Fruit fly (Drosophila melanogaster) whole organism, wandering third instar larva: ENCODE results near the gene CG14313.

Source experiments
- Abd-B ChIP-seq: fragments of >200 bp; optimal IDR thresholded peaks from 2 replicates; lab custom pipeline; 2017; ENCODE audit warnings: missing biosample characterization, missing genetic modification characterization
- CG32264 ChIP-seq: fragments of 200-800 bp; sonication (Bioruptor generic); optimal IDR thresholded peaks from 2 replicates; lab custom pipeline; 2016; ENCODE audit warnings: missing biosample characterization, missing genetic modification characterization
- CG9705 ChIP-seq: fragments of 200-800 bp; sonication (Bioruptor generic); optimal IDR thresholded peaks from 2 replicates; lab custom pipeline; 2018; ENCODE audit warnings: missing biosample characterization, mild to moderate bottlenecking, missing genetic modification characterization
- CrebA ChIP-seq: fragments of 200-800 bp; sonication (Bioruptor generic); optimal IDR thresholded peaks from 2 replicates; lab custom pipeline; 2016; ENCODE audit warnings: missing biosample characterization, mild to moderate bottlenecking, missing genetic modification characterization, borderline replicate concordance
- Dfd ChIP-seq: fragments of >200 bp; optimal IDR thresholded peaks from 2 replicates; lab custom pipeline; 2017; ENCODE audit warnings: missing biosample characterization, missing genetic modification characterization
- Dif ChIP-seq: fragments of 200-275, 200-300 bp; sonication (Bioruptor generic); optimal IDR thresholded peaks from 2 replicates; lab custom pipeline; 2018; ENCODE audit warnings: missing biosample characterization, missing genetic modification characterization; ENCODE audit not compliant: partially characterized antibody
- GATAd ChIP-seq: sonication (Bioruptor generic); optimal IDR thresholded peaks from 2 replicates; lab custom pipeline; 2016; ENCODE audit warnings: missing biosample characterization, missing genetic modification characterization
- HLH106 ChIP-seq: fragments of 200-800 bp; optimal IDR thresholded peaks from 3 replicates; lab custom pipeline; 2019; ENCODE audit warnings: missing biosample characterization, mild to moderate bottlenecking, missing genetic modification characterization, moderate library complexity
- Hnf4 ChIP-seq: fragments of 200-800 bp; sonication (Bioruptor generic); optimal IDR thresholded peaks from 2 replicates; lab custom pipeline; 2016; ENCODE audit warnings: missing biosample characterization, mild to moderate bottlenecking, missing genetic modification characterization
- Hr78 ChIP-seq: fragments of >200 bp; optimal IDR thresholded peaks from 2 replicates; lab custom pipeline; 2017; ENCODE audit warnings: missing biosample characterization, missing genetic modification characterization
- Hr83 ChIP-seq: fragments of 200-300 bp; sonication (Bioruptor generic); optimal IDR thresholded peaks from 2 replicates; lab custom pipeline; 2016; ENCODE audit warnings: missing biosample characterization, mild to moderate bottlenecking, missing genetic modification characterization, moderate library complexity; ENCODE audit not compliant: poor library complexity, severe bottlenecking
- Jra ChIP-seq: sonication (Bioruptor generic); optimal IDR thresholded peaks from 2 replicates; lab custom pipeline; 2016; ENCODE audit warnings: missing biosample characterization, missing genetic modification characterization
- Mio ChIP-seq: sonication (Bioruptor generic); optimal IDR thresholded peaks from 2 replicates; lab custom pipeline; 2016; ENCODE audit warnings: missing biosample characterization, missing genetic modification characterization
- Myc ChIP-seq: fragments of >200 bp; optimal IDR thresholded peaks from 2 replicates; lab custom pipeline; 2017
- N ChIP-seq: fragments of >200 bp; optimal IDR thresholded peaks from 2 replicates; lab custom pipeline; 2018; ENCODE audit warnings: missing biosample characterization, missing external identifiers, missing genetic modification characterization
- OdsH ChIP-seq: fragments of 200-800 bp; sonication (Bioruptor generic); optimal IDR thresholded peaks from 2 replicates; lab custom pipeline; 2016; ENCODE audit warnings: missing biosample characterization, mild to moderate bottlenecking, missing genetic modification characterization
- Rel ChIP-seq, 2 experiments: fragments of 200-800 bp; sonication (Bioruptor generic) in 1 of 2; optimal IDR thresholded peaks; 2 replicates in 1 of 2; 3 replicates in 1 of 2; lab custom pipeline; 2016 to 2019; ENCODE audit warnings: mild to moderate bottlenecking in 2 of 2, missing biosample characterization in 2 of 2, missing genetic modification characterization in 2 of 2, moderate library complexity in 1 of 2
- Sp1 ChIP-seq: fragments of 200-800 bp; sonication (Bioruptor generic); optimal IDR thresholded peaks from 3 replicates; lab custom pipeline; 2019; ENCODE audit warnings: missing biosample characterization, mild to moderate bottlenecking, missing genetic modification characterization, moderate library complexity
- Vsx2 ChIP-seq: fragments of 200-300, 225-300 bp; sonication (Bioruptor generic); optimal IDR thresholded peaks from 2 replicates; lab custom pipeline; 2018; ENCODE audit warnings: missing biosample characterization, missing genetic modification characterization; ENCODE audit not compliant: partially characterized antibody
- br ChIP-seq: fragments of 200-800 bp; sonication (Bioruptor generic); optimal IDR thresholded peaks from 2 replicates; lab custom pipeline; 2016; ENCODE audit warnings: missing biosample characterization, missing genetic modification characterization
- brk ChIP-seq: fragments of 200-800 bp; sonication (Bioruptor generic); optimal IDR thresholded peaks from 2 replicates; lab custom pipeline; 2016; ENCODE audit warnings: missing biosample characterization, mild to moderate bottlenecking, missing genetic modification characterization
- dl ChIP-seq, 2 experiments: fragments of 175-275, 200-275 bp in 1 of 2; fragments of 200-275 bp in 1 of 2; sonication (Bioruptor generic); optimal IDR thresholded peaks; lab custom pipeline; 2018; ENCODE audit warnings: mild to moderate bottlenecking in 2 of 2, missing biosample characterization in 2 of 2, missing genetic modification characterization in 2 of 2, moderate library complexity in 2 of 2; ENCODE audit not compliant: partially characterized antibody in 2 of 2, insufficient read depth in 1 of 2
- dmrt93B ChIP-seq: fragments of 200-800 bp; sonication (Bioruptor generic); optimal IDR thresholded peaks from 2 replicates; lab custom pipeline; 2018; ENCODE audit warnings: missing biosample characterization, mild to moderate bottlenecking, missing genetic modification characterization
- dsf ChIP-seq: sonication (Bioruptor generic); optimal IDR thresholded peaks from 2 replicates; lab custom pipeline; 2016; ENCODE audit warnings: missing biosample characterization, missing genetic modification characterization, borderline replicate concordance
- ey ChIP-seq: fragments of 200-800 bp; sonication (Bioruptor generic); optimal IDR thresholded peaks from 2 replicates; lab custom pipeline; 2016; ENCODE audit warnings: missing biosample characterization, missing genetic modification characterization
- foxo ChIP-seq, 2 experiments: fragments of 200-800 bp; sonication (Bioruptor generic); optimal IDR thresholded peaks; 2 replicates in 1 of 2; 3 replicates in 1 of 2; lab custom pipeline; 2016 to 2017; ENCODE audit warnings: missing biosample characterization in 2 of 2, missing genetic modification characterization in 2 of 2
- fru ChIP-seq: fragments of 200-800 bp; sonication (Bioruptor generic); optimal IDR thresholded peaks from 3 replicates; lab custom pipeline; 2016; ENCODE audit warnings: missing biosample characterization, mild to moderate bottlenecking, missing genetic modification characterization
- h ChIP-seq: fragments of 200-800 bp; sonication (Bioruptor generic); optimal IDR thresholded peaks from 3 replicates; lab custom pipeline; 2016; ENCODE audit warnings: missing biosample characterization, mild to moderate bottlenecking, missing genetic modification characterization
- jim ChIP-seq: fragments of 175-275, 200-325 bp; sonication (Bioruptor generic); optimal IDR thresholded peaks from 2 replicates; lab custom pipeline; 2016; ENCODE audit warnings: missing biosample characterization, mild to moderate bottlenecking, missing genetic modification characterization
- lola ChIP-seq: fragments of >200 bp; optimal IDR thresholded peaks from 2 replicates; lab custom pipeline; 2017; ENCODE audit warnings: missing biosample characterization, missing genetic modification characterization
- pan ChIP-seq: fragments of >200 bp; optimal IDR thresholded peaks from 2 replicates; lab custom pipeline; 2017
- psq ChIP-seq: fragments of 200-800 bp; sonication (Bioruptor generic); optimal IDR thresholded peaks from 3 replicates; lab custom pipeline; 2017; ENCODE audit warnings: missing biosample characterization, mild to moderate bottlenecking, missing genetic modification characterization, moderate library complexity
- rgr ChIP-seq: fragments of 200-800 bp; sonication (Bioruptor generic); optimal IDR thresholded peaks from 3 replicates; lab custom pipeline; 2016; ENCODE audit warnings: missing biosample characterization, mild to moderate bottlenecking, missing genetic modification characterization
- sage ChIP-seq: fragments of 200-800 bp; sonication (Bioruptor generic); optimal IDR thresholded peaks from 2 replicates; lab custom pipeline; 2016; ENCODE audit warnings: missing biosample characterization, mild to moderate bottlenecking, missing genetic modification characterization
- sv ChIP-seq: fragments of 200-800 bp; sonication (Bioruptor generic); optimal IDR thresholded peaks from 3 replicates; lab custom pipeline; 2016; ENCODE audit warnings: missing biosample characterization, missing genetic modification characterization
- tai ChIP-seq: sonication (Bioruptor generic); optimal IDR thresholded peaks from 2 replicates; lab custom pipeline; 2016; ENCODE audit warnings: missing biosample characterization, missing genetic modification characterization
- usp ChIP-seq: fragments of >200 bp; optimal IDR thresholded peaks from 2 replicates; lab custom pipeline; 2017; ENCODE audit warnings: missing biosample characterization, missing genetic modification characterization
- woc ChIP-seq: sonication (Bioruptor generic); optimal IDR thresholded peaks from 2 replicates; lab custom pipeline; 2016; ENCODE audit warnings: missing biosample characterization, mild to moderate bottlenecking, missing genetic modification characterization

CG14313 gene

DNA sequence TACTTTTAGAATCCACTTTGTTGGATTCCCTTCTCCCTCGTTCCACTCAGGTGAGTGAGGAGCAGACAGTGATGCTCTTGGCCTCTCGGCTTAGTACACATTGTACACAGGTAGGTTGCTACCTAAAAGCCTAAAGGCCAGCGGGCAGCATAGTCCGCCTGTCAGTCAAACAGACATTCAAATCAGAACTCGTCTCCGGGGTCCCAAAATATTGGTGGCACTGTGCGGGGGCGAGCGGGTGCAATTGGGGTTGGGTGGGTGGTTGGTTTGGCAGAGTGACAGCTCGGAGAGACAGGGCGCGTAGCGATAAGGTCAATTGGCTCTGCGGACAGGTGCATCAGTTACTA lies 6.0 kb upstream of the CG14313 start:
- no peak for TF ChIP-seq usp
- no peak for TF ChIP-seq dl (GFP tag; optimal IDR thresholded peaks at IDR 0.05; lab: Kevin White, UChicago; ENCODE audit: insufficient read depth in 1 of 2, partially characterized antibody in 2 of 2)
- TF ChIP-seq woc (GFP tag; lab: Kevin White, UChicago), result peak; percentile 34
- TF ChIP-seq, all 38 proteins: peak for 1

DNA sequence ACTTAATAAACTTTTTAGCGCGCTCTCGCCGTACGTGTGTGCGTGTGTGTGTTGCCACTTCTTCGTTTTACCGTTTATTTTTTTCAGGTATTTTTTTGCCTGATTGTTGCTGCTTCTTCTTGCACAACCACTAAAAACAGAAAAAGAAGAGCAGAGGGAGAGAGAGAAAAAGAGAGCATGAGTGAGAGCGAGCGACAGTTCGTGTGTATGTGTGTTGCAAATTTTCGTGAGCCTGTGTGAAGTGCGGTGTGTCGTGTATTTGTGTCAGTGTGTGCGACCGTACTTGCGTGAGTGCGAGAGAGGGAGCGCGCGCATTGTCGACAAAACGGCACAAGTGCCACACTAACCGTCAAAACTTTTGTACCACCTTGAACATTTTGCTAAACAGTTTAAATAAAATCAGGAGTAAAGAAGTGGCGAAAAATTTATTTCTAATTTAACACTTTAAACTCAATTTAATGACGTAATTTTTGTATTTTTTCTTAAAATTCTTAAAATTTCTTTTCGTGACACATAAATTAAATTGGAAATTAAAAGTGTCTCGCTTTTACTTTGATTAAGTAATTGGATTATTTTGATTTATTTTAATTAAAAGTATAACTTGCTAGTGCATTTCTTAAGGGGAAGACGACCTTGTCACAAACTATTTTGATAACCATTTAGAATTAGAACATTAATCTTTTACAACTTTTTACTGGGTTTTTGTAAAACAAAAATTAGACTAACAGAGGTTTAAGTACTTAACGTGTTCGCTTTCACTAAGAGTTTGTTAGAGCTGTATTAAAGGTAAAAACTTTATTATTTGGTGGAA lies 5.4 kb upstream of the CG14313 start:
- TF ChIP-seq Sp1 (GFP tag; lab: Kevin White, UChicago), result peak; percentile 60
- no peak for TF ChIP-seq usp
- TF ChIP-seq dl (GFP tag; optimal IDR thresholded peaks at IDR 0.05; lab: Kevin White, UChicago; ENCODE audit: insufficient read depth in 1 of 2, partially characterized antibody in 2 of 2), result peak; percentile 94 to 95
- peak; percentile 94 for TF ChIP-seq N (GFP tag; lab: Kevin White, UChicago)
- TF ChIP-seq h (GFP tag; lab: Kevin White, UChicago), result peak; percentile 63
- TF ChIP-seq br, result no peak
- peak; percentile 65 to 89 for TF ChIP-seq foxo (GFP tag; optimal IDR thresholded peaks at IDR 0.05; lab: Kevin White, UChicago)
- peak; percentile 68 for TF ChIP-seq fru (GFP tag; lab: Kevin White, UChicago)
- TF ChIP-seq rgr, result peak; percentile 33
- TF ChIP-seq lola (GFP tag; lab: Kevin White, UChicago), result no peak
- TF ChIP-seq Jra (GFP tag; lab: Kevin White, UChicago), result peak; percentile 9
- TF ChIP-seq sage (GFP tag; lab: Kevin White, UChicago), result peak; percentile 80
- peak; percentile 48 for TF ChIP-seq sv (GFP tag; lab: Kevin White, UChicago)
- TF ChIP-seq Mio (GFP tag; lab: Kevin White, UChicago), result no peak
- no peak for TF ChIP-seq CrebA (GFP tag; lab: Kevin White, UChicago)
- TF ChIP-seq woc (GFP tag; lab: Kevin White, UChicago), result peak; percentile 66
- peak; percentile 53 for TF ChIP-seq HLH106 (tag; lab: Kevin White, UChicago)
- TF ChIP-seq GATAd (GFP tag; lab: Kevin White, UChicago), result no peak
- TF ChIP-seq Dif (GFP tag; lab: Kevin White, UChicago), result peak; percentile 97
- TF ChIP-seq Hnf4, result peak; percentile 8
- TF ChIP-seq dmrt93B (GFP tag; lab: Kevin White, UChicago), result peak; percentile 56
- no peak for TF ChIP-seq Myc
- peak; percentile 77 for TF ChIP-seq jim (GFP tag; lab: Kevin White, UChicago)
- peak; percentile 92 for TF ChIP-seq Vsx2 (GFP tag; lab: Kevin White, UChicago)
- TF ChIP-seq ey (GFP tag; lab: Kevin White, UChicago), result peak; percentile 27
- no peak for TF ChIP-seq brk (GFP tag; lab: Kevin White, UChicago)
- TF ChIP-seq psq (GFP tag; lab: Kevin White, UChicago), result peak; percentile 94
- TF ChIP-seq OdsH, result peak; percentile 8
- TF ChIP-seq tai (GFP tag; lab: Kevin White, UChicago), result no peak
- no peak for TF ChIP-seq CG9705 (GFP tag; lab: Kevin White, UChicago)
- TF ChIP-seq Dfd (GFP tag; lab: Kevin White, UChicago), result no peak
- no peak for TF ChIP-seq dsf
- no peak for TF ChIP-seq Abd-B
- TF ChIP-seq Rel (GFP tag; optimal IDR thresholded peaks at IDR 0.05; lab: Kevin White, UChicago), result peak; percentile 89
- peak; percentile 58 for TF ChIP-seq Rel (tag; optimal IDR thresholded peaks at IDR 0.05; lab: Kevin White, UChicago)
- peak; percentile 58 for TF ChIP-seq Hr78 (GFP tag; lab: Kevin White, UChicago)
- TF ChIP-seq Hr83, result peak; percentile 77
- TF ChIP-seq CG32264 (GFP tag; lab: Kevin White, UChicago), result peak; percentile 18
- TF ChIP-seq pan (lab: Kevin White, UChicago), result no peak
